Worm (Caenorhabditis elegans) whole organism, L1 larva: ENCODE data around the gene C04A11.2.

Experiments used
- C04F5.9 ChIP-seq: sonication (generic microtip); optimal IDR thresholded peaks from 2 replicates; lab custom pipeline; 2016; ENCODE audit warnings: missing genetic modification characterization, missing compliant biosample characterization
- F16B12.6 ChIP-seq: fragments of 150-350 bp; optimal IDR thresholded peaks from 2 replicates; lab custom pipeline; 2014; ENCODE audit warnings: missing biosample characterization, missing genetic modification characterization
- aha-1 ChIP-seq: fragments of 150-350 bp; optimal IDR thresholded peaks from 2 replicates; lab custom pipeline; 2014; ENCODE audit warnings: missing biosample characterization, missing genetic modification characterization
- aly-2 ChIP-seq: fragments of 150-350 bp; optimal IDR thresholded peaks from 2 replicates; lab custom pipeline; 2014; ENCODE audit warnings: missing biosample characterization, missing genetic modification characterization
- ama-1 ChIP-seq: fragments of 150-350 bp; optimal IDR thresholded peaks from 2 replicates; lab custom pipeline; 2014
- blmp-1 ChIP-seq: fragments of 150-350 bp; optimal IDR thresholded peaks from 2 replicates; lab custom pipeline; 2014; ENCODE audit warnings: missing biosample characterization, missing genetic modification characterization
- ceh-63 ChIP-seq: fragments of 200-800 bp; sonication (Bioruptor generic); optimal IDR thresholded peaks from 2 replicates; lab custom pipeline; 2018; ENCODE audit warnings: mild to moderate bottlenecking, missing genetic modification characterization, missing compliant biosample characterization
- ceh-8 ChIP-seq: fragments of 200-800 bp; sonication (Bioruptor generic); optimal IDR thresholded peaks from 2 replicates; lab custom pipeline; 2018; ENCODE audit warnings: mild to moderate bottlenecking, missing genetic modification characterization, moderate library complexity, missing compliant biosample characterization
- ceh-82 ChIP-seq, 3 experiments: fragments of 150-350 bp in 1 of 3; sonication (generic microtip) in 2 of 3; optimal IDR thresholded peaks; 2 replicates each; lab custom pipeline; 2014 to 2017; ENCODE audit warnings: missing biosample characterization in 3 of 3, missing genetic modification characterization in 3 of 3
- ceh-90 ChIP-seq: sonication (generic microtip); optimal IDR thresholded peaks from 2 replicates; lab custom pipeline; 2016; ENCODE audit warnings: missing genetic modification characterization, missing compliant biosample characterization
- ces-1 ChIP-seq: fragments of 150-350 bp; optimal IDR thresholded peaks from 2 replicates; lab custom pipeline; 2014; ENCODE audit warnings: missing biosample characterization, missing genetic modification reagents, missing genetic modification characterization
- dpl-1 ChIP-seq, 3 experiments: fragments of 150-350 bp in 2 of 3; sonication (generic microtip) in 1 of 3; optimal IDR thresholded peaks; 2 replicates each; lab custom pipeline; 2014 to 2017; ENCODE audit warnings: missing biosample characterization in 3 of 3, missing genetic modification characterization in 3 of 3, missing genetic modification reagents in 3 of 3
- efl-1 ChIP-seq, 4 experiments: fragments of 150-350 bp; optimal IDR thresholded peaks in 3 of 4; peaks in 1 of 4; 1 replicate in 1 of 4; 2 replicates in 3 of 4; lab custom pipeline; 2014; ENCODE audit warnings: missing biosample characterization in 2 of 4, missing genetic modification characterization in 2 of 4, missing genetic modification reagents in 2 of 4
- efl-3 ChIP-seq: fragments of 200-800 bp; sonication (Bioruptor generic); optimal IDR thresholded peaks from 2 replicates; lab custom pipeline; 2018; ENCODE audit warnings: mild to moderate bottlenecking, missing genetic modification characterization, missing compliant biosample characterization
- egl-13 ChIP-seq: sonication (generic microtip); optimal IDR thresholded peaks from 2 replicates; lab custom pipeline; 2016; ENCODE audit warnings: missing genotype, missing genetic modification reagents, missing genetic modification characterization, missing compliant biosample characterization
- ets-5 ChIP-seq: fragments of 200-800 bp; sonication (Bioruptor generic); IDR thresholded peaks from 2 replicates; pipeline ENCODE4 v1.3.6; 2022; ENCODE audit warnings: missing genetic modification characterization, missing compliant biosample characterization
- fkh-10 ChIP-seq: sonication (generic microtip); optimal IDR thresholded peaks from 2 replicates; lab custom pipeline; 2017; ENCODE audit warnings: missing biosample characterization, missing genetic modification reagents, missing genetic modification characterization
- fkh-4 ChIP-seq: sonication (generic microtip); optimal IDR thresholded peaks from 2 replicates; lab custom pipeline; 2016; ENCODE audit warnings: missing compliant biosample characterization, missing genetic modification characterization, borderline replicate concordance
- fkh-8 ChIP-seq: sonication (generic microtip); optimal IDR thresholded peaks from 2 replicates; lab custom pipeline; 2016; ENCODE audit warnings: mild to moderate bottlenecking, missing genetic modification characterization, missing compliant biosample characterization
- fos-1 ChIP-seq: fragments of 150-350 bp; optimal IDR thresholded peaks from 2 replicates; lab custom pipeline; 2014; ENCODE audit warnings: missing biosample characterization, missing genetic modification characterization
- hlh-4 ChIP-seq: sonication (generic microtip); optimal IDR thresholded peaks from 2 replicates; lab custom pipeline; 2016; ENCODE audit warnings: mild to moderate bottlenecking, missing genetic modification characterization, missing compliant biosample characterization
- irx-1 ChIP-seq: sonication (generic microtip); optimal IDR thresholded peaks from 2 replicates; lab custom pipeline; 2016; ENCODE audit warnings: missing genetic modification characterization, missing compliant biosample characterization
- isw-1 ChIP-seq: fragments of 200-800 bp; sonication (Bioruptor generic); IDR thresholded peaks from 2 replicates; pipeline ENCODE4 v1.3.6; 2022; ENCODE audit warnings: missing genetic modification characterization, missing compliant biosample characterization
- jun-1 ChIP-seq: fragments of 150-350 bp; optimal IDR thresholded peaks from 2 replicates; lab custom pipeline; 2014; ENCODE audit warnings: missing biosample characterization, missing genetic modification reagents, missing genetic modification characterization
- lin-35 ChIP-seq, 2 experiments: fragments of 150-350 bp; optimal IDR thresholded peaks; 2 replicates each; lab custom pipeline; 2014; ENCODE audit warnings: missing biosample characterization in 2 of 2, missing genetic modification characterization in 2 of 2, missing genetic modification reagents in 2 of 2
- lir-3 ChIP-seq: sonication (generic microtip); optimal IDR thresholded peaks from 2 replicates; lab custom pipeline; 2016; ENCODE audit warnings: mild to moderate bottlenecking, missing genetic modification characterization, moderate library complexity, missing compliant biosample characterization; ENCODE audit not compliant: poor library complexity
- mab-9 ChIP-seq: fragments of 200-800 bp; sonication (Bioruptor generic); IDR thresholded peaks from 2 replicates; pipeline ENCODE4 v1.3.6; 2022; ENCODE audit warnings: missing genetic modification reagents, missing genetic modification characterization, missing compliant biosample characterization
- mep-1 ChIP-seq: fragments of 150-350 bp; optimal IDR thresholded peaks from 2 replicates; lab custom pipeline; 2014; ENCODE audit warnings: missing biosample characterization, missing genetic modification characterization
- nhr-19 ChIP-seq: fragments of 200-800 bp; sonication (Bioruptor generic); conservative IDR thresholded peaks from 2 replicates; pipeline ENCODE4 v1.3.6; 2022; ENCODE audit warnings: missing genetic modification characterization, missing compliant biosample characterization
- nhr-20 ChIP-seq: sonication (generic microtip); optimal IDR thresholded peaks from 2 replicates; lab custom pipeline; 2016; ENCODE audit warnings: mild to moderate bottlenecking, missing genetic modification characterization, missing compliant biosample characterization
- nhr-28 ChIP-seq: fragments of 150-350 bp; optimal IDR thresholded peaks from 2 replicates; lab custom pipeline; 2014; ENCODE audit warnings: missing biosample characterization, missing genetic modification characterization
- nhr-47 ChIP-seq: sonication (generic microtip); optimal IDR thresholded peaks from 2 replicates; lab custom pipeline; 2016; ENCODE audit warnings: mild to moderate bottlenecking, missing genetic modification characterization, moderate library complexity, missing compliant biosample characterization
- nhr-71 ChIP-seq: sonication (generic microtip); optimal IDR thresholded peaks from 2 replicates; lab custom pipeline; 2016; ENCODE audit warnings: mild to moderate bottlenecking, missing genetic modification characterization, moderate library complexity, missing compliant biosample characterization
- nhr-77 ChIP-seq: fragments of 150-350 bp; optimal IDR thresholded peaks from 2 replicates; lab custom pipeline; 2014; ENCODE audit warnings: missing biosample characterization, missing genetic modification characterization
- nhr-85 ChIP-seq: sonication (generic microtip); peaks from one replicate; lab custom pipeline; 2016; ENCODE audit warnings: missing genetic modification characterization, inconsistent platforms, missing compliant biosample characterization
- nhr-90 ChIP-seq: sonication (generic microtip); optimal IDR thresholded peaks from 2 replicates; lab custom pipeline; 2016; ENCODE audit warnings: mild to moderate bottlenecking, missing genetic modification characterization, missing compliant biosample characterization; ENCODE audit not compliant: poor library complexity
- pag-3 ChIP-seq: sonication (generic microtip); optimal IDR thresholded peaks from 2 replicates; lab custom pipeline; 2017; ENCODE audit warnings: missing genetic modification characterization, mild to moderate bottlenecking, missing compliant biosample characterization, antibody characterized with exemption, borderline replicate concordance; ENCODE audit not compliant: insufficient read depth
- pax-3 ChIP-seq: fragments of 200-800 bp; sonication (Bioruptor generic); optimal IDR thresholded peaks from 2 replicates; lab custom pipeline; 2018; ENCODE audit warnings: mild to moderate bottlenecking, missing genetic modification characterization, moderate library complexity, missing compliant biosample characterization
- pqm-1 ChIP-seq: sonication (generic microtip); optimal IDR thresholded peaks from 3 replicates; lab custom pipeline; 2017; ENCODE audit warnings: missing biosample characterization, missing genetic modification characterization
- rnt-1 ChIP-seq: sonication (generic microtip); optimal IDR thresholded peaks from 2 replicates; lab custom pipeline; 2016; ENCODE audit warnings: mild to moderate bottlenecking, missing genetic modification characterization, moderate library complexity, missing compliant biosample characterization
- skn-1 ChIP-seq: fragments of 150-350 bp; optimal IDR thresholded peaks from 2 replicates; lab custom pipeline; 2014; ENCODE audit warnings: missing biosample characterization, missing genetic modification characterization
- snpc-4 ChIP-seq: fragments of 150-350 bp; optimal IDR thresholded peaks from 2 replicates; lab custom pipeline; 2014; ENCODE audit warnings: missing biosample characterization, missing genetic modification characterization
- swsn-7 ChIP-seq: sonication (generic microtip); optimal IDR thresholded peaks from 2 replicates; lab custom pipeline; 2016; ENCODE audit warnings: missing genetic modification characterization, missing compliant biosample characterization
- tbx-2 ChIP-seq: sonication (generic microtip); optimal IDR thresholded peaks from 2 replicates; lab custom pipeline; 2016; ENCODE audit warnings: missing genetic modification characterization, missing compliant biosample characterization
- tlp-1 ChIP-seq: fragments of 150-350 bp; optimal IDR thresholded peaks from 2 replicates; lab custom pipeline; 2014; ENCODE audit warnings: missing biosample characterization, missing genetic modification characterization
- unc-130 ChIP-seq: fragments of 150-350 bp; optimal IDR thresholded peaks from 2 replicates; lab custom pipeline; 2017; ENCODE audit warnings: missing biosample characterization, missing genetic modification characterization, inconsistent platforms
- unc-62 ChIP-seq: fragments of 150-350 bp; optimal IDR thresholded peaks from 2 replicates; lab custom pipeline; 2014; ENCODE audit warnings: missing biosample characterization, missing genetic modification reagents, missing genetic modification characterization
- vab-15 ChIP-seq: sonication (generic microtip); optimal IDR thresholded peaks from 2 replicates; lab custom pipeline; 2017; ENCODE audit warnings: missing genotype, mild to moderate bottlenecking, missing genetic modification characterization, missing compliant biosample characterization
- xbp-1 ChIP-seq: sonication (generic microtip); optimal IDR thresholded peaks from 2 replicates; lab custom pipeline; 2016; ENCODE audit warnings: missing genetic modification characterization, missing compliant biosample characterization
- zag-1 ChIP-seq: fragments of 150-350 bp; optimal IDR thresholded peaks from 2 replicates; lab custom pipeline; 2014; ENCODE audit warnings: missing biosample characterization, missing genetic modification characterization
- zip-4 ChIP-seq: fragments of 200-800 bp; sonication (Bioruptor generic); optimal IDR thresholded peaks from 2 replicates; lab custom pipeline; 2018; ENCODE audit warnings: mild to moderate bottlenecking, missing genetic modification characterization, moderate library complexity, missing compliant biosample characterization
- ztf-11 ChIP-seq, 2 experiments: sonication (generic microtip); optimal IDR thresholded peaks; 2 replicates each; lab custom pipeline; 2016 to 2017; ENCODE audit warnings: missing genetic modification characterization in 2 of 2, missing biosample characterization in 1 of 2, missing compliant biosample characterization in 1 of 2
- ztf-4 ChIP-seq: fragments of 150-350 bp; optimal IDR thresholded peaks from 2 replicates; lab custom pipeline; 2014; ENCODE audit warnings: missing biosample characterization, missing genetic modification characterization

Gene C04A11.2

ce11 chrX:13665447-13665846 is 3.2 kb downstream of the C04A11.2 start:
- TF ChIP-seq vab-15 (tag; lab: Kevin White, UChicago) (peak; percentile 87), zag-1 (tag; lab: Kevin White, UChicago) (no peak), egl-13 (tag; lab: Kevin White, UChicago) (peak; percentile 85), snpc-4 (peak; percentile 66), zip-4 (GFP tag; lab: Kevin White, UChicago) (peak; percentile 58), isw-1 (peak; percentile 55), fkh-10 (GFP tag; lab: Kevin White, UChicago) (peak; percentile 70), efl-1 (optimal IDR thresholded peaks at IDR 0.05; lab: Kevin White, UChicago) (peak; percentile 51 to 52), efl-1 (GFP tag; optimal IDR thresholded peaks at IDR 0.05 in 1 of 2; lab: Kevin White, UChicago) (peak; percentile 36 to 93), aha-1 (tag; lab: Kevin White, UChicago) (no peak), fkh-4 (tag; lab: Kevin White, UChicago) (no peak), pag-3 (tag; lab: Kevin White, UChicago) (no peak), tbx-2 (tag; lab: Kevin White, UChicago) (peak; percentile 85), swsn-7 (tag; lab: Kevin White, UChicago) (peak; percentile 88), skn-1 (tag; lab: Kevin White, UChicago) (peak; percentile 75), C04F5.9 (tag; lab: Kevin White, UChicago) (no peak), efl-3 (GFP tag; lab: Kevin White, UChicago) (peak; percentile 2), blmp-1 (peak; percentile 50), ces-1 (GFP tag; lab: Kevin White, UChicago) (no peak), nhr-19 (GFP tag; lab: Robert Waterston, UW) (peak; percentile 84), nhr-28 (tag; lab: Kevin White, UChicago) (no peak), aly-2 (peak; percentile 64), unc-62 (no peak), ztf-4 (tag; lab: Kevin White, UChicago) (peak; percentile 1), fkh-8 (tag; lab: Kevin White, UChicago) (peak; percentile 83), ets-5 (GFP tag; lab: Robert Waterston, UW) (no peak), nhr-47 (tag; lab: Kevin White, UChicago) (peak; percentile 92), ceh-8 (GFP tag; lab: Kevin White, UChicago) (peak; percentile 35), nhr-85 (tag; lab: Kevin White, UChicago) (peak; percentile 84), tlp-1 (no peak), xbp-1 (peak; percentile 82), pax-3 (tag; lab: Kevin White, UChicago) (peak; percentile 72), hlh-4 (tag; lab: Kevin White, UChicago) (peak; percentile 38), mab-9 (GFP tag; lab: Robert Waterston, UW) (peak; percentile 72), unc-130 (tag; lab: Kevin White, UChicago) (peak; percentile 12), F16B12.6 (tag; lab: Kevin White, UChicago) (peak; percentile 35), ceh-63 (GFP tag; lab: Kevin White, UChicago) (no peak), nhr-71 (tag; lab: Kevin White, UChicago) (peak; percentile 88), ceh-82 (tag; optimal IDR thresholded peaks at IDR 0.05; lab: Kevin White, UChicago) (peak; percentile 84 to 88 (median 85)), dpl-1 (GFP tag; optimal IDR thresholded peaks at IDR 0.05; lab: Kevin White, UChicago) (peak; percentile 6 to 58 (median 28)), irx-1 (peak; percentile 75), mep-1 (peak; percentile 90), nhr-20 (tag; lab: Kevin White, UChicago) (peak; percentile 91), lin-35 (GFP tag; optimal IDR thresholded peaks at IDR 0.05; lab: Kevin White, UChicago) (peak; percentile 40 to 83), fos-1 (tag; lab: Kevin White, UChicago) (peak; percentile 68), nhr-90 (tag; lab: Kevin White, UChicago) (peak; percentile 90), jun-1 (tag; lab: Kevin White, UChicago) (peak; percentile 82), ceh-90 (no peak), ztf-11 (tag; optimal IDR thresholded peaks at IDR 0.05; lab: Kevin White, UChicago) (peak in 1 of 2 experiments; percentile 85), nhr-77 (tag; lab: Kevin White, UChicago) (peak; percentile 79), rnt-1 (peak; percentile 90), pqm-1 (tag; lab: Kevin White, UChicago) (no peak), lir-3 (tag; lab: Kevin White, UChicago) (peak; percentile 60), ama-1 (lab: Kevin White, UChicago) (peak; percentile 47)
